Worm (Caenorhabditis elegans): ENCODE measurements around the gene nep-1.

The nep-1 gene

DNA sequence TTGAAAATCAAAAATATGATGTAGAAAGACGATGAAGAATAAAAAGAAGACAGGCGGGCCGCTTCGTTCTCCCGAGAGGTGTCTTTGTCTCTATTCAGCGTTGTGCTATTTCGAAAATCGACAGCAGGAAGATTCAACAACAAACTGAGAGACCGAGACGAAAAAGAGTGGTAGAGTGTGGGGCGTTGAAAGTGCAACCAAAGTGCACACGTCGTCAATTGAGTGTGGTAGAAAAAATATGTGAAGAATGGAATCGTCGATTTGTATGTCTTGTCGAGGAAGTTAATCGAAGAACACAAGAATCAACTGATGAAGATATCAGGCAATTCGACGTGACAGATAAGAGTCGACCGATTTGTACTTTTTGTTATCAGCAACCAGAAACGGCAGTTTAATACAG is 37.8 kb downstream of the nep-1 start (continued):
- TF ChIP-seq Y75B8A.6 (GFP tag; IDR thresholded peaks at IDR 0.05): no peak
- TF ChIP-seq daf-12 (tag; optimal IDR thresholded peaks at IDR 0.05): peak; percentile 22
- TF ChIP-seq zfp-2 (tag; optimal IDR thresholded peaks at IDR 0.05): no peak
- TF ChIP-seq mdl-1 (tag; optimal IDR thresholded peaks at IDR 0.05): peak in 1 of 2 experiments; percentile 73
- TF ChIP-seq T20F7.1 (GFP tag; optimal IDR thresholded peaks at IDR 0.05): no peak
- no peak for TF ChIP-seq mdt-29 (GFP tag; IDR thresholded peaks at IDR 0.05)
- TF ChIP-seq hlh-30 (tag; optimal IDR thresholded peaks at IDR 0.05; ENCODE audit: insufficient read depth): peak; percentile 67
- no peak for TF ChIP-seq lin-13 (GFP tag; optimal IDR thresholded peaks at IDR 0.05)
- no peak for TF ChIP-seq snpc-1.2 (GFP tag; IDR thresholded peaks at IDR 0.05)
- TF ChIP-seq tra-1 (GFP tag; IDR thresholded peaks at IDR 0.05): peak; percentile 55; the same call in 1 of the 2 replicates
- TF ChIP-seq lin-38 (GFP tag; IDR thresholded peaks at IDR 0.05): peak; percentile 23; the same call in 1 of the 2 replicates
- TF ChIP-seq dpl-1 (GFP tag; optimal IDR thresholded peaks at IDR 0.05): peak; percentile 29
- no peak for TF ChIP-seq daf-19 (GFP tag; conservative IDR thresholded peaks at IDR 0.05)
- TF ChIP-seq dve-1 (tag; optimal IDR thresholded peaks at IDR 0.05; ENCODE audit: insufficient read depth): peak; percentile 68
- peak; percentile 82 for TF ChIP-seq nhr-48 (tag; optimal IDR thresholded peaks at IDR 0.05)
- TF ChIP-seq mxl-2 (GFP tag; conservative IDR thresholded peaks at IDR 0.05): no peak
- peak; percentile 20 for TF ChIP-seq jun-1 (tag; optimal IDR thresholded peaks at IDR 0.05)
- TF ChIP-seq mxl-3 (GFP tag; optimal IDR thresholded peaks at IDR 0.05): peak; percentile 29
- no peak for TF ChIP-seq nhr-76 (tag; optimal IDR thresholded peaks at IDR 0.05)
- no peak for TF ChIP-seq fkh-10 (GFP tag; optimal IDR thresholded peaks at IDR 0.05)
- TF ChIP-seq nhr-111 (GFP tag; optimal IDR thresholded peaks at IDR 0.05): no peak
- TF ChIP-seq pqm-1 (tag; optimal IDR thresholded peaks at IDR 0.05): peak; percentile 87
- TF ChIP-seq ama-1 (optimal IDR thresholded peaks at IDR 0.05): peak; percentile 72
- peak; percentile 40 for TF ChIP-seq nhr-25 (tag; optimal IDR thresholded peaks at IDR 0.05; ENCODE audit: borderline replicate concordance, insufficient read depth)
- peak; percentile 78 for TF ChIP-seq nhr-10 (tag; optimal IDR thresholded peaks at IDR 0.05)
- TF ChIP-seq php-3 (GFP tag; IDR thresholded peaks at IDR 0.05): no peak
- TF ChIP-seq D1046.2 (GFP tag; IDR thresholded peaks at IDR 0.05): no peak
- TF ChIP-seq mes-2 (tag; optimal IDR thresholded peaks at IDR 0.05; ENCODE audit: poor library complexity, severe bottlenecking): peak; percentile 55
- TF ChIP-seq fos-1 (tag; optimal IDR thresholded peaks at IDR 0.05): no peak
- TF ChIP-seq pha-4 (GFP tag; IDR thresholded peaks at IDR 0.05): no peak
- peak; percentile 57 for TF ChIP-seq pha-4 (tag; optimal IDR thresholded peaks at IDR 0.05)
- TF ChIP-seq F37D6.2 (tag; optimal IDR thresholded peaks at IDR 0.05): no peak
- TF ChIP-seq F26F4.8 (GFP tag; conservative IDR thresholded peaks at IDR 0.05): no peak
- no peak for TF ChIP-seq ZK337.2 (GFP tag; IDR thresholded peaks at IDR 0.05)
- TF ChIP-seq dmd-6 (GFP tag; IDR thresholded peaks at IDR 0.05): peak; percentile 85

DNA sequence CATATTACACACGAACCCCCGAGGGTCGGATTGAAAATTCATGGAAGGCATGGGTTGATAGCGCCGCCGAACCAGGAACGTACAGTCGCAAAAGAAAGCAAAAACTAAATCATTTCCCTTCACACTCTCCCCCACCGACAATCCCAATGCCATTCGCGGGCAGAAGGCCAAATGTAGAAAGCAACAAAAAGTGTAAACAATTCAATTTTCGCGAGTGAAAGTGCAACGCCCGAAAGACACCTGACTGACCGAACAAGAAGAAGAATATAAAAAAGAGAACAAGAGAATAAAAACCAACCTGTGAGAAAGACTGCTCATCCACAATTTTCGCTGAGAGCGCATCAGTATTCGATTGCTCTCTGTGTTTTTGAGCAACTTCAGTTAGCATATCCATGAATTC is 39.3 kb downstream of the nep-1 start:
- TF ChIP-seq hlh-11 (tag; optimal IDR thresholded peaks at IDR 0.05) (peak; percentile 60), aly-2 (tag; optimal IDR thresholded peaks at IDR 0.05) (peak; percentile 38), nhr-11 (tag; optimal IDR thresholded peaks at IDR 0.05) (peak; percentile 28), D1046.2 (GFP tag; IDR thresholded peaks at IDR 0.05) (0 out of 2 replicates have a peak, but pooled peaks have one; percentile 28), mxl-3 (GFP tag; optimal IDR thresholded peaks at IDR 0.05) (peak; percentile 21), T20F7.1 (GFP tag; optimal IDR thresholded peaks at IDR 0.05) (no peak), ama-1 (optimal IDR thresholded peaks at IDR 0.05) (peak; percentile 90), hlh-30 (tag; optimal IDR thresholded peaks at IDR 0.05; ENCODE audit: insufficient read depth) (peak; percentile 78), lsy-2 (tag; optimal IDR thresholded peaks at IDR 0.05) (peak in 1 of 2 experiments; percentile 40), nhr-28 (tag; optimal IDR thresholded peaks at IDR 0.05) (peak; percentile 67), daf-16 (GFP tag; optimal IDR thresholded peaks at IDR 0.05) (no peak), daf-16 (tag; optimal IDR thresholded peaks at IDR 0.05) (peak; percentile 33), nhr-77 (tag; optimal IDR thresholded peaks at IDR 0.05) (peak; percentile 42), nhr-10 (tag; optimal IDR thresholded peaks at IDR 0.05) (peak; percentile 32), attf-4 (tag; optimal IDR thresholded peaks at IDR 0.05) (no peak), lin-38 (GFP tag; IDR thresholded peaks at IDR 0.05) (peak; percentile 29; the same call in 1 of the 2 replicates), nhr-48 (tag; optimal IDR thresholded peaks at IDR 0.05) (peak; percentile 44), mep-1 (tag; optimal IDR thresholded peaks at IDR 0.05) (peak; percentile 82), nhr-25 (tag; optimal IDR thresholded peaks at IDR 0.05; ENCODE audit: borderline replicate concordance, insufficient read depth) (peak; percentile 88), nhr-41 (GFP tag; IDR thresholded peaks at IDR 0.05) (no peak), mdl-1 (tag; optimal IDR thresholded peaks at IDR 0.05) (peak in 1 of 2 experiments; percentile 40), zip-11 (GFP tag; IDR thresholded peaks at IDR 0.05) (no peak), unc-62 (GFP tag; optimal IDR thresholded peaks at IDR 0.05 in 1 of 2) (peak in 1 of 2 experiments; percentile 13), unc-62 (tag; optimal IDR thresholded peaks at IDR 0.05) (no peak), lin-1 (GFP tag; IDR thresholded peaks at IDR 0.05) (no peak)
